Fruit fly (Drosophila melanogaster) whole organism, embryonic: ENCODE results near the gene Obp99c.

Source experiments
- BtbVII ChIP-seq: fragments of 200-800 bp; sonication (Bioruptor generic); optimal IDR thresholded peaks from 3 replicates; lab custom pipeline; 2017; ENCODE audit warnings: missing biosample characterization, mild to moderate bottlenecking, missing genetic modification characterization
- CG17568 ChIP-seq: fragments of 200-800 bp; sonication (Bioruptor generic); optimal IDR thresholded peaks from 2 replicates; lab custom pipeline; 2018; ENCODE audit warnings: missing biosample characterization, mild to moderate bottlenecking, missing genetic modification characterization, moderate library complexity
- CG17612 ChIP-seq: fragments of 200-800 bp; sonication (Bioruptor generic); IDR thresholded peaks from 2 replicates; pipeline ENCODE4 v1.3.6; 2022; ENCODE audit warnings: missing biosample characterization, missing genetic modification characterization
- Mad ChIP-seq: fragments of 200-800 bp; sonication (Bioruptor generic); optimal IDR thresholded peaks from 2 replicates; lab custom pipeline; 2016; ENCODE audit warnings: missing biosample characterization, missing genetic modification characterization
- emc ChIP-seq: fragments of 200-800 bp; sonication (Bioruptor generic); optimal IDR thresholded peaks from 2 replicates; lab custom pipeline; 2016; ENCODE audit warnings: missing biosample characterization, missing genetic modification characterization
- gro ChIP-seq: fragments of 200-800 bp; sonication (Bioruptor generic); optimal IDR thresholded peaks from 2 replicates; lab custom pipeline; 2016; ENCODE audit warnings: missing biosample characterization, missing genetic modification characterization
- pum ChIP-seq: fragments of 200-800 bp; sonication (Bioruptor generic); optimal IDR thresholded peaks from 2 replicates; lab custom pipeline; 2016; ENCODE audit warnings: missing biosample characterization, missing genetic modification characterization
- so ChIP-seq: fragments of 200-800 bp; sonication (Bioruptor generic); IDR thresholded peaks from 3 replicates; pipeline ENCODE4 v1.3.6; 2022; ENCODE audit warnings: missing biosample characterization, missing genetic modification characterization

dm6 chr3R:29659950-29660349, 29.2 kb downstream of the Obp99c start, which contains the start of gene Dop1R2:
- no peak for TF ChIP-seq emc (GFP tag; lab: Kevin White, UChicago)
- TF ChIP-seq Mad = no peak
- no peak for TF ChIP-seq pum (GFP tag; lab: Kevin White, UChicago)
- TF ChIP-seq CG17568 = no peak
- no peak for TF ChIP-seq so (GFP tag; lab: Robert Waterston, UW)
- TF ChIP-seq CG17612 (GFP tag; lab: Robert Waterston, UW) = no peak
- TF ChIP-seq gro (GFP tag; lab: Kevin White, UChicago) = no peak
- TF ChIP-seq BtbVII (GFP tag; lab: Kevin White, UChicago) = no peak
